Fruit fly (Drosophila melanogaster) whole organism, prepupa: ENCODE results near the gene Mst27D.

Source experiments
- Blimp-1 ChIP-seq: fragments of 200-800 bp; sonication (Bioruptor generic); optimal IDR thresholded peaks from 3 replicates; lab custom pipeline; 2017; ENCODE audit warnings: missing biosample characterization, missing genetic modification characterization, mild to moderate bottlenecking, moderate library complexity, missing genetic modification reagents
- CG10669 ChIP-seq: fragments of 200-800 bp; sonication (Bioruptor generic); optimal IDR thresholded peaks from 3 replicates; lab custom pipeline; 2018; ENCODE audit warnings: missing biosample characterization, mild to moderate bottlenecking, missing genetic modification characterization, moderate library complexity
- CG11762 ChIP-seq: fragments of 200-800 bp; sonication (Bioruptor generic); optimal IDR thresholded peaks from 3 replicates; lab custom pipeline; 2016; ENCODE audit warnings: missing biosample characterization, missing genetic modification characterization; ENCODE audit not compliant: insufficient read depth
- CG11902 ChIP-seq: fragments of 200-800 bp; sonication (Bioruptor generic); optimal IDR thresholded peaks from 3 replicates; lab custom pipeline; 2016; ENCODE audit warnings: missing biosample characterization, missing genetic modification characterization
- CG15336 ChIP-seq: fragments of 200-800 bp; sonication (Bioruptor generic); IDR thresholded peaks from 2 replicates; pipeline ENCODE4 v1.3.6; 2022; ENCODE audit warnings: missing biosample characterization, missing genetic modification characterization
- CG1621 ChIP-seq: fragments of 200-800 bp; sonication (Bioruptor generic); optimal IDR thresholded peaks from 3 replicates; lab custom pipeline; 2018; ENCODE audit warnings: missing biosample characterization, mild to moderate bottlenecking, missing genetic modification characterization
- CG16779 ChIP-seq: fragments of 200-800 bp; sonication (Bioruptor generic); optimal IDR thresholded peaks from 3 replicates; lab custom pipeline; 2017; ENCODE audit warnings: missing biosample characterization, mild to moderate bottlenecking, missing genetic modification characterization
- CG34406 ChIP-seq: fragments of 200-800 bp; sonication (Bioruptor generic); optimal IDR thresholded peaks from 3 replicates; lab custom pipeline; 2016; ENCODE audit warnings: missing biosample characterization, missing genetic modification characterization
- CG3919 ChIP-seq: fragments of 200-800 bp; sonication (Bioruptor generic); optimal IDR thresholded peaks from 3 replicates; lab custom pipeline; 2016; ENCODE audit warnings: missing biosample characterization, missing genetic modification characterization
- CG4318 ChIP-seq: fragments of 200-800 bp; sonication (Bioruptor generic); optimal IDR thresholded peaks from 3 replicates; lab custom pipeline; 2017; ENCODE audit warnings: missing biosample characterization, mild to moderate bottlenecking, missing genetic modification characterization
- CG6792 ChIP-seq: fragments of 200-800 bp; sonication (Bioruptor generic); optimal IDR thresholded peaks from 3 replicates; lab custom pipeline; 2016; ENCODE audit warnings: missing biosample characterization, missing genetic modification characterization
- CG6808 ChIP-seq: fragments of 200-800 bp; sonication (Bioruptor generic); optimal IDR thresholded peaks from 3 replicates; lab custom pipeline; 2017; ENCODE audit warnings: missing biosample characterization, missing genetic modification characterization, mild to moderate bottlenecking, moderate library complexity, missing genetic modification reagents
- CG6854 ChIP-seq: fragments of 200-800 bp; sonication (Bioruptor generic); optimal IDR thresholded peaks from 2 replicates; lab custom pipeline; 2017; ENCODE audit warnings: missing biosample characterization, mild to moderate bottlenecking, missing genetic modification characterization
- CG8119 ChIP-seq: fragments of 200-800 bp; sonication (Bioruptor generic); IDR thresholded peaks from 3 replicates; pipeline ENCODE4 v1.3.6; 2022; ENCODE audit warnings: missing biosample characterization, missing genetic modification characterization
- CG8319 ChIP-seq: fragments of 200-800 bp; sonication (Bioruptor generic); optimal IDR thresholded peaks from 3 replicates; lab custom pipeline; 2016; ENCODE audit warnings: missing biosample characterization, missing genetic modification characterization
- CG8632 ChIP-seq: fragments of 200-800 bp; sonication (Bioruptor generic); optimal IDR thresholded peaks from 3 replicates; lab custom pipeline; 2016; ENCODE audit warnings: missing biosample characterization, missing genetic modification characterization
- CG9139 ChIP-seq: fragments of 200-800 bp; sonication (Bioruptor generic); optimal IDR thresholded peaks from 3 replicates; lab custom pipeline; 2017; ENCODE audit warnings: missing biosample characterization, mild to moderate bottlenecking, missing genetic modification characterization
- Eip78C ChIP-seq: fragments of 200-800 bp; sonication (Bioruptor generic); peaks from one replicate; lab custom pipeline; 2016; ENCODE audit warnings: missing biosample characterization, missing genetic modification characterization
- Eip93F ChIP-seq: fragments of 200-800 bp; sonication (Bioruptor generic); optimal IDR thresholded peaks from 2 replicates; lab custom pipeline; 2016; ENCODE audit warnings: missing biosample characterization, mild to moderate bottlenecking, missing genetic modification characterization
- Ets21C ChIP-seq: fragments of 200-800 bp; sonication (Bioruptor generic); optimal IDR thresholded peaks from 3 replicates; lab custom pipeline; 2016; ENCODE audit warnings: missing biosample characterization, missing genetic modification characterization
- Hr38 ChIP-seq: sonication (Bioruptor generic); optimal IDR thresholded peaks from 2 replicates; lab custom pipeline; 2016; ENCODE audit warnings: missing biosample characterization, missing genetic modification characterization
- Hr39 ChIP-seq: fragments of 200-800 bp; sonication (Bioruptor generic); optimal IDR thresholded peaks from 2 replicates; lab custom pipeline; 2016; ENCODE audit warnings: missing biosample characterization, missing genetic modification characterization
- Hr4 ChIP-seq: fragments of 200-800 bp; sonication (Bioruptor generic); optimal IDR thresholded peaks from 3 replicates; lab custom pipeline; 2016; ENCODE audit warnings: missing biosample characterization, missing genetic modification characterization
- Lpt ChIP-seq: fragments of 200-800 bp; sonication (Bioruptor generic); optimal IDR thresholded peaks from 3 replicates; lab custom pipeline; 2016; ENCODE audit warnings: missing biosample characterization, missing genetic modification characterization
- Met ChIP-seq: fragments of 200-800 bp; sonication (Bioruptor generic); optimal IDR thresholded peaks from 3 replicates; lab custom pipeline; 2016; ENCODE audit warnings: missing biosample characterization, missing genetic modification characterization
- Sox14 ChIP-seq: fragments of 200-800 bp; sonication (Bioruptor generic); optimal IDR thresholded peaks from 3 replicates; lab custom pipeline; 2016; ENCODE audit warnings: missing biosample characterization, missing genetic modification characterization
- Sox15 ChIP-seq: fragments of 200-800 bp; sonication (Bioruptor generic); optimal IDR thresholded peaks from 3 replicates; lab custom pipeline; 2016; ENCODE audit warnings: missing biosample characterization, missing genetic modification characterization
- acj6 ChIP-seq: fragments of 200-800 bp; sonication (Bioruptor generic); optimal IDR thresholded peaks from 3 replicates; lab custom pipeline; 2016; ENCODE audit warnings: missing biosample characterization, missing genetic modification characterization
- cyc ChIP-seq: fragments of 200-800 bp; sonication (Bioruptor generic); optimal IDR thresholded peaks from 3 replicates; lab custom pipeline; 2016; ENCODE audit warnings: missing biosample characterization, missing genetic modification characterization
- dac ChIP-seq: fragments of 200-800 bp; sonication (Bioruptor generic); optimal IDR thresholded peaks from 2 replicates; lab custom pipeline; 2017; ENCODE audit warnings: missing biosample characterization, mild to moderate bottlenecking, missing genetic modification characterization
- dsx ChIP-seq: fragments of 200-800 bp; optimal IDR thresholded peaks from 3 replicates; lab custom pipeline; 2019; ENCODE audit warnings: missing biosample characterization, mild to moderate bottlenecking, missing genetic modification characterization, moderate library complexity; ENCODE audit not compliant: poor library complexity, severe bottlenecking
- eg ChIP-seq: fragments of 200-800 bp; sonication (Bioruptor generic); IDR thresholded peaks from 3 replicates; pipeline ENCODE4 v1.3.6; 2022; ENCODE audit warnings: missing biosample characterization, missing genetic modification characterization
- esn ChIP-seq: fragments of 200-800 bp; sonication (Bioruptor generic); optimal IDR thresholded peaks from 2 replicates; lab custom pipeline; 2016; ENCODE audit warnings: missing biosample characterization, mild to moderate bottlenecking, missing genetic modification characterization, moderate library complexity
- fd59A ChIP-seq: fragments of 200-800 bp; sonication (Bioruptor generic); optimal IDR thresholded peaks from 2 replicates; lab custom pipeline; 2017; ENCODE audit warnings: missing biosample characterization, mild to moderate bottlenecking, missing genetic modification characterization, missing genetic modification reagents
- fkh ChIP-seq: fragments of 200-800 bp; sonication (Bioruptor generic); optimal IDR thresholded peaks from 3 replicates; lab custom pipeline; 2017; ENCODE audit warnings: missing biosample characterization, mild to moderate bottlenecking, missing genetic modification characterization, moderate library complexity
- lz ChIP-seq: fragments of 200-800 bp; sonication (Bioruptor generic); optimal IDR thresholded peaks from 3 replicates; lab custom pipeline; 2016; ENCODE audit warnings: missing biosample characterization, missing genetic modification characterization
- net ChIP-seq: fragments of 200-800 bp; sonication (Bioruptor generic); optimal IDR thresholded peaks from 3 replicates; lab custom pipeline; 2016; ENCODE audit warnings: missing biosample characterization, missing genetic modification characterization
- pdm3 ChIP-seq: fragments of 200-800 bp; sonication (Bioruptor generic); optimal IDR thresholded peaks from 3 replicates; lab custom pipeline; 2016; ENCODE audit warnings: missing biosample characterization, missing genetic modification characterization
- salr ChIP-seq, 2 experiments: fragments of 200-800 bp; sonication (Bioruptor generic); optimal IDR thresholded peaks; 3 replicates each; lab custom pipeline; 2016 to 2018; ENCODE audit warnings: missing biosample characterization in 2 of 2, missing genetic modification characterization in 2 of 2, mild to moderate bottlenecking in 1 of 2
- spab ChIP-seq: fragments of 200-800 bp; sonication (Bioruptor generic); optimal IDR thresholded peaks from 2 replicates; lab custom pipeline; 2017; ENCODE audit warnings: missing biosample characterization, mild to moderate bottlenecking, missing genetic modification characterization, missing genetic modification reagents
- ss ChIP-seq, 2 experiments: fragments of 200-800 bp; sonication (Bioruptor generic); optimal IDR thresholded peaks; 2 replicates in 1 of 2; 3 replicates in 1 of 2; lab custom pipeline; 2017 to 2018; ENCODE audit warnings: mild to moderate bottlenecking in 2 of 2, missing biosample characterization in 2 of 2, missing genetic modification characterization in 2 of 2, moderate library complexity in 1 of 2
- svp ChIP-seq: fragments of 200-800 bp; sonication (Bioruptor generic); peaks from one replicate; lab custom pipeline; 2016; ENCODE audit warnings: missing biosample characterization, missing genetic modification characterization
- vri ChIP-seq: fragments of 200-800 bp; sonication (Bioruptor generic); optimal IDR thresholded peaks from 3 replicates; lab custom pipeline; 2016; ENCODE audit warnings: missing biosample characterization, mild to moderate bottlenecking, missing genetic modification characterization

Mst27D gene

dm6 chr2L:7090922-7091321 lies 30.3 kb upstream of the Mst27D start (continued):
- TF ChIP-seq CG11902 (GFP tag; lab: Kevin White, UChicago) = peak; percentile 3
- peak; percentile 29 for TF ChIP-seq esn
- TF ChIP-seq Met = peak; percentile 19
- no peak for TF ChIP-seq CG4318 (GFP tag; lab: Kevin White, UChicago)
- peak; percentile 14 for TF ChIP-seq Hr39 (GFP tag; lab: Kevin White, UChicago)
- peak; percentile 21; the same call in 1 of the 2 replicates for TF ChIP-seq CG15336 (GFP tag; lab: Robert Waterston, UW)
- peak in 1 of 2 experiments; percentile 9 for TF ChIP-seq salr (GFP tag; optimal IDR thresholded peaks at IDR 0.05; lab: Kevin White, UChicago)
- TF ChIP-seq Eip93F = no peak
- no peak for TF ChIP-seq dac (GFP tag; lab: Kevin White, UChicago)
- no peak for TF ChIP-seq CG6854 (GFP tag; lab: Kevin White, UChicago)
- TF ChIP-seq CG11762 = peak; percentile 26
- peak; percentile 7 for TF ChIP-seq Blimp-1 (GFP tag; lab: Kevin White, UChicago)

- TF ChIP-seq CG8319 (GFP tag; lab: Kevin White, UChicago) (no peak), dsx (GFP tag; lab: Kevin White, UChicago) (peak; percentile 25), ss (GFP tag; optimal IDR thresholded peaks at IDR 0.05; lab: Kevin White, UChicago) (peak in 1 of 2 experiments; percentile 12), svp (GFP tag; lab: Kevin White, UChicago) (peak; percentile 34), Eip78C (peak; percentile 71), CG3919 (GFP tag; lab: Kevin White, UChicago) (peak; percentile 13), CG9139 (GFP tag; lab: Kevin White, UChicago) (peak; percentile 49), Hr38 (GFP tag; lab: Kevin White, UChicago) (no peak), Met (no peak)
Observed at dm6 chr2L:7084410-7084809, 23.8 kb upstream of the Mst27D start, which contains the start of gene Pvf2. Pvf2 (minus strand) TSS chr2L:7084635.

- peak; percentile 16 for TF ChIP-seq vri (GFP tag; lab: Kevin White, UChicago)
- peak; percentile 94 for TF ChIP-seq Blimp-1 (GFP tag; lab: Kevin White, UChicago)
- no peak for TF ChIP-seq CG8119 (GFP tag; lab: Robert Waterston, UW)
Observed at dm6 chr2L:7082203-7082602, 21.6 kb upstream of the Mst27D start.

- TF ChIP-seq acj6 (GFP tag; lab: Kevin White, UChicago) = no peak
- TF ChIP-seq Eip93F = no peak
- no peak for TF ChIP-seq Sox14 (GFP tag; lab: Kevin White, UChicago)
- peak; percentile 2 for TF ChIP-seq net
- TF ChIP-seq CG11762 = no peak
- TF ChIP-seq CG6792 (GFP tag; lab: Kevin White, UChicago) = no peak
- no peak for TF ChIP-seq CG9139 (GFP tag; lab: Kevin White, UChicago)
- no peak for TF ChIP-seq fkh (GFP tag; lab: Kevin White, UChicago)
- no peak for TF ChIP-seq CG11902 (GFP tag; lab: Kevin White, UChicago)
- TF ChIP-seq eg = no peak; the same call in 2 of the 3 replicates
- peak; percentile 6 for TF ChIP-seq esn
- TF ChIP-seq cyc = no peak
- TF ChIP-seq CG34406 = no peak
- no peak for TF ChIP-seq salr (GFP tag; optimal IDR thresholded peaks at IDR 0.05; lab: Kevin White, UChicago)
- no peak for TF ChIP-seq CG6808 (GFP tag; lab: Kevin White, UChicago)
- TF ChIP-seq lz (GFP tag; lab: Kevin White, UChicago) = no peak
- TF ChIP-seq svp (GFP tag; lab: Kevin White, UChicago) = peak; percentile 64
- TF ChIP-seq Met = no peak
- no peak for TF ChIP-seq Hr4 (GFP tag; lab: Kevin White, UChicago)
- no peak for TF ChIP-seq Lpt (GFP tag; lab: Kevin White, UChicago)
- TF ChIP-seq Hr39 (GFP tag; lab: Kevin White, UChicago) = peak; percentile 10
- TF ChIP-seq CG3919 (GFP tag; lab: Kevin White, UChicago) = no peak
- no peak for TF ChIP-seq Hr38 (GFP tag; lab: Kevin White, UChicago)
- TF ChIP-seq Ets21C (GFP tag; lab: Kevin White, UChicago) = no peak
- no peak for TF ChIP-seq spab (GFP tag; lab: Kevin White, UChicago)
- TF ChIP-seq CG1621 (tag; lab: Kevin White, UChicago) = no peak
- no peak for TF ChIP-seq CG16779 (tag; lab: Kevin White, UChicago)
- no peak for TF ChIP-seq CG15336 (GFP tag; lab: Robert Waterston, UW)
- TF ChIP-seq fd59A (GFP tag; lab: Kevin White, UChicago) = no peak
- TF ChIP-seq CG10669 (GFP tag; lab: Kevin White, UChicago) = no peak
- TF ChIP-seq vri (GFP tag; lab: Kevin White, UChicago) = no peak
- TF ChIP-seq Eip78C = peak; percentile 59
- TF ChIP-seq Sox15 (GFP tag; lab: Kevin White, UChicago) = no peak
- no peak for TF ChIP-seq Blimp-1 (GFP tag; lab: Kevin White, UChicago)
- peak; percentile 14 for TF ChIP-seq pdm3 (GFP tag; lab: Kevin White, UChicago)
- no peak for TF ChIP-seq CG8632
Observed at dm6 chr2L:7081307-7081706, 20.7 kb upstream of the Mst27D start.
